Fruit fly (Drosophila melanogaster) Kc167 (cell line): ENCODE results near the gene TORIP.

Experiments used
- Myc ChIP-seq: fragments of >200 bp; optimal IDR thresholded peaks from 2 replicates; lab custom pipeline; 2017; ENCODE audit warnings: missing external identifiers
- Sin3A ChIP-seq: fragments of >200 bp; optimal IDR thresholded peaks from 2 replicates; lab custom pipeline; 2018; ENCODE audit warnings: missing external identifiers
- h ChIP-seq: fragments of >200 bp; optimal IDR thresholded peaks from 3 replicates; lab custom pipeline; 2018; ENCODE audit warnings: missing external identifiers
- insv ChIP-seq: fragments of >200 bp; optimal IDR thresholded peaks from 3 replicates; lab custom pipeline; 2018; ENCODE audit warnings: missing external identifiers
- psq ChIP-seq: fragments of >200 bp; optimal IDR thresholded peaks from 2 replicates; lab custom pipeline; 2017; ENCODE audit warnings: missing external identifiers
- ttk ChIP-seq: sonication (Bioruptor generic); optimal IDR thresholded peaks from 2 replicates; lab custom pipeline; 2017; ENCODE audit warnings: missing external identifiers

Gene TORIP

dm6 chr3L:19804908-19805307 is at the start of gene TORIP, which contains the start of gene Ccdc58:
TORIP (minus strand) TSS chr3L:19805080.
Ccdc58 (plus strand) TSS chr3L:19805181.
- no peak for TF ChIP-seq psq (lab: Kevin White, UChicago)
- TF ChIP-seq Myc (lab: Kevin White, UChicago), result no peak
- TF ChIP-seq insv (lab: Kevin White, UChicago), result no peak
- no peak for TF ChIP-seq h (lab: Kevin White, UChicago)
- no peak for TF ChIP-seq Sin3A (lab: Kevin White, UChicago)
- TF ChIP-seq ttk (lab: Kevin White, UChicago), result no peak

DNA sequence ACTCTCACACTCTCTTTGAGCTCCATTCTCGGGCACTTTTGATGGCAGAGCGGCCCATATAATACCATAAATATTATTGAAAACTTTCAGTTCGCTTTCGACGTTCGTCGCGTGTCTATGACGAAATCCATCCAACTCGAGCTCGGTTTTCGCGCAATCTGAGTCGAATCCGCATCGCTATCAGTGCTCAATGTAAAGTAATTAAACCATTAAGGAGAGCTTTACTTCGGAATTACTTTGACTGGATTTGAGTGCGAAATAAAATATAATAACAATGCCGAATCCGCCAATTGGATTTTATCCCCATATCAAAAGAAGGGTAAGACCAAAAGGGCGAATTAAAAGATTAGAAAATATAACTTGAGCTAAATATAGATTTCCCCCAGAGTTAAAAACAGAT is 43.2 kb upstream of the TORIP start:
- no peak for TF ChIP-seq ttk (lab: Kevin White, UChicago)
- no peak for TF ChIP-seq Sin3A (lab: Kevin White, UChicago)
- no peak for TF ChIP-seq Myc (lab: Kevin White, UChicago)
- TF ChIP-seq h (lab: Kevin White, UChicago), result no peak
- no peak for TF ChIP-seq insv (lab: Kevin White, UChicago)
- TF ChIP-seq psq (lab: Kevin White, UChicago), result no peak

dm6 chr3L:19846960-19847359 is 42.1 kb upstream of the TORIP start:
- TF ChIP-seq ttk (lab: Kevin White, UChicago), result no peak
- no peak for TF ChIP-seq Sin3A (lab: Kevin White, UChicago)
- TF ChIP-seq psq (lab: Kevin White, UChicago), result no peak
- no peak for TF ChIP-seq insv (lab: Kevin White, UChicago)
- TF ChIP-seq h (lab: Kevin White, UChicago), result no peak
- no peak for TF ChIP-seq Myc (lab: Kevin White, UChicago)

DNA sequence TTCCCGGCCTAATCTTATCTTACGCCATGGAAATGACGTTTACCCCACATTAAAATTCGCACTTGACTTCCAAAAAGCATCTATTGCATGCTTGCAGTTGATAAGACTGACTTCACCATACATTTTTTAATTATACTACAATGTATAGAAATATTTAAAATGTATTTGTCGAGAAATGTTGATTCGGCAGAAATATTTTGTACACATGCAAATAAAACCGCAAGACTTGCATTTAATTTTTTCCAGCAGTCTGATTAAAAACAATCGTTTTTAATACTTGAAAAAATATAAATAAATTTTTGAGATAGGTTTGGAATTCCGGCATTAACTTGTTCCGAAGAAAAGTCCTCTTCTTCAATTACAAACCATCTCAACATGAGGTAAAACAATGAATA is 41.0 kb upstream of the TORIP start:
- TF ChIP-seq insv (lab: Kevin White, UChicago) (no peak), psq (lab: Kevin White, UChicago) (no peak), ttk (lab: Kevin White, UChicago) (no peak), Sin3A (lab: Kevin White, UChicago) (no peak), Myc (lab: Kevin White, UChicago) (no peak), h (lab: Kevin White, UChicago) (no peak)

DNA sequence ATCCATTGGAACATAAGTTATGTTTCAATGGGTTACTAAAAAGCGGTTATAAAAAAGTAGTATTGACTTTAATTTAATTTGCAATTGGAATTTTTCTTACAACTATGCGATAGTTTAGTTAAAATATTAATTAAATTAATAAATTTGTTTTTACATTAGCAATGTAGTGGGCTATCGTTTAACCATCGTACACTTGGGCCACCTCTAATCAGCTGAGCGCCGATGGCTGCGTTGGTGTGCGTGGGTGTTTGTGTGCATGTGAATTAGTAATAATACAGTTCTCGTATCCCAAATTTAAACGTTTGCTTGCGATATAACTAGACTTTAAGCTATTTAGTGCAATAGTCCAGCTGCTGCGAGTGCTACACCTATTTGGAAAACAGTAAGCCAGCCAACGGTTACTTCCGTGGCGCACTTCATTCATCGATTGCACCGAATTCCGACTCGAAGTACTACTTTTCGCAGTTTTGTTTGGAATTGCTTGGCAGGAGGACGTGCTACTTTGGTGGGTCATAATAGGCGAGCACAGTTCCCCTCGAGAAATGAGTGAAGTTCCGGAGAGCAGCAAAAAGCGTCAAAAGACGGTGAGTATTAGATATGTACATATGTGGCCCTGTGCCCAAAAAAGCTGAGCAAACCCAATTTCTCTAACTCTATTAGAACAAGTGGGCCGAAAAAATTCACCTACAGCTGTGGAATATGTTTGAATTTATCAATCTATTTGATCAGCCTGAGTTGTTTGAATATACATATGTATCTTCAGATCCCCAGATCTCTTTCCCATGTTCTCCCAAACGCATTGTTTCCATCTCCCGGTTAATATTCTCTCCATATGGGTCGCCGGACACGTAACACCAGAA is 40.4 kb upstream of the TORIP start, which contains the start of gene Papss:
Papss (plus strand) TSS at position 247 of the 860 bp plus-strand sequence.
- TF ChIP-seq Myc (lab: Kevin White, UChicago), result no peak
- TF ChIP-seq insv (lab: Kevin White, UChicago), result no peak
- TF ChIP-seq ttk (lab: Kevin White, UChicago), result no peak
- TF ChIP-seq h (lab: Kevin White, UChicago), result no peak
- TF ChIP-seq Sin3A (lab: Kevin White, UChicago), result no peak
- no peak for TF ChIP-seq psq (lab: Kevin White, UChicago)

dm6 chr3L:19844507-19844906 is 39.6 kb upstream of the TORIP start:
- TF ChIP-seq Sin3A (lab: Kevin White, UChicago) (no peak), ttk (lab: Kevin White, UChicago) (no peak), insv (lab: Kevin White, UChicago) (no peak), Myc (lab: Kevin White, UChicago) (no peak), psq (lab: Kevin White, UChicago) (no peak), h (lab: Kevin White, UChicago) (no peak)

DNA sequence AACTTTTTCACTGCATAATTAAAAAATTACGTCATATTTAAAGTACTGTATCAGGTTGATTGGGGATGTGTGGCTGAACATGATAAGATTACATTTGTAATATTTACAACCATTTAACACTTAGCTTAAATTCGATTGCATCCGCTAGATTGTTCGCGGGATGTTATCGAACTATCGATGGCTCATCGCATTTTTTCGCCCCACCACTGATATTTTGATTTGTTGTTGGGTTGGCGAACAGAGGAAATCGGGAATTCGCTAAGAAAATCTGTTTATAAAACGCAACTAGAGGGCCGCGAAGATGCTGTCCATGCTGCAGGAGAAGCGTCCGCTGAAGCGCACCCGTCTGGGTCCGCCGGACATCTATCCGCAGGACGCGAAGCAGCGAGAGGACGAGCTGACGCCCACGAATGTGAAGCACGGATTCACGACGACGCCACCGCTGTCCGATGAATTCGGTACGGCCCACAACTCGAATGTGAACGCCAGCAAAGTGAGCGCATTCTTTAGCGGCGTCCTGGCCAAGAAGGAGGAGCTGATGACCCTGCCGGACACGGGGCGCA is 31.6 kb upstream of the TORIP start, which contains the start of gene kto:
kto (plus strand) TSS at position 240 of the 563 bp plus-strand sequence.
- TF ChIP-seq Myc (lab: Kevin White, UChicago), result no peak
- no peak for TF ChIP-seq ttk (lab: Kevin White, UChicago)
- TF ChIP-seq psq (lab: Kevin White, UChicago), result no peak
- no peak for TF ChIP-seq insv (lab: Kevin White, UChicago)
- TF ChIP-seq Sin3A (lab: Kevin White, UChicago), result no peak
- TF ChIP-seq h (lab: Kevin White, UChicago), result no peak

DNA sequence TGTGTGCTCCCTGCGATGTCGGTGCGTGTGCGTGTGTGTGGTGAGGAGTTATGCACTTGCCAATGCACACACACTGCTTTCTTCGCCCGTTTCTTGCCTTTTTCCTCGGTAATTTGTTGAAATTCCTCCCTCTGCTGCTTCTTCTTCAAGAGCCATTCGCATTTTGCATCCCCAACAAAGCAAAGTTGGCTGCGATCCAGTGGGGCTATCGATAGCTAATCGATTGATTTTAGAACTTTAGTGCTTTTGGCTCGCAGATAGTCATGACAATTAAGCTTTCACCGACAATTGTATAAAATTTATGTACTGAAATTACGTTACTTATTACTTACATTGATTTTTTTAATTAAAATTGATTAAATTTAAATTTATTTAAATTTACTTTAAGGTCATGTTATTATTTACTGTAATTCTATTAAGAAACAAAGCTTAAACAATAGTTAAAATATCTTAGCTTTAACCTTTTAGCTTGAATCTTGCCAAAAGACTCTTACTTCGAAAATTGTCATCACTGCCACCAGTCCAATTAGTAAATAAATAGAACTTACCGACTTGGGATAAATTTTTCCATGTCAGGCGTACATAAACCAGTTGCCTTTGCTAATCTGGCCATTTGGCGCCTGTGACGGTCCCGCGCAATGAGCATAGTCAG is 29.4 kb upstream of the TORIP start, which contains the start of the genes trc and CG32221:
trc (minus strand) TSS at position 162 of the 652 bp plus-strand sequence.
CG32221 (plus strand) TSS at position 528 of the 652 bp plus-strand sequence.
- TF ChIP-seq ttk (lab: Kevin White, UChicago) (no peak), psq (lab: Kevin White, UChicago) (no peak)

DNA sequence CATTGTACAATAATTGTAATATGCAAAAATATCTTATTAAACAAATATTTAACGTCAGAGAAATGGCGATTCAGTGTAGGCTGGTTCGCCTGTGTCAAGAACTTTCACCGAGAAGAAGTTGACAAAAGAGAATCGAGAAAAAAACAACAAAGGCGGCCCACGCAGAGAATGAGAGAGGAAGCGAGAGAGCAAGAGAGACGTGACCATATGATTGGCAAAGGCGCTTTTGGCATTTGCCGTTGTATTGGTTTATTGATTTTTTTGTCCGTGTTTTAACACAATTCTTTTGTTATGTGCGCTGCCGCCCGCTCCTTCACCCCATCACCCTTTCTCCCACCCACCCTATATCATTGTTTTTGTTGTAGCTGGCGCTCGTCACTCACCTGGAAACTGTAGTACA is 28.3 kb upstream of the TORIP start:
- TF ChIP-seq Sin3A (lab: Kevin White, UChicago), result no peak
- TF ChIP-seq psq (lab: Kevin White, UChicago), result no peak
- no peak for TF ChIP-seq Myc (lab: Kevin White, UChicago)
- TF ChIP-seq h (lab: Kevin White, UChicago), result no peak
- TF ChIP-seq ttk (lab: Kevin White, UChicago), result no peak
- TF ChIP-seq insv (lab: Kevin White, UChicago), result no peak

dm6 chr3L:19818701-19819100 is 13.8 kb upstream of the TORIP start:
- TF ChIP-seq Myc (lab: Kevin White, UChicago), result no peak
- TF ChIP-seq psq (lab: Kevin White, UChicago), result no peak
- no peak for TF ChIP-seq h (lab: Kevin White, UChicago)
- no peak for TF ChIP-seq insv (lab: Kevin White, UChicago)
- no peak for TF ChIP-seq ttk (lab: Kevin White, UChicago)
- TF ChIP-seq Sin3A (lab: Kevin White, UChicago), result no peak
